Fruit fly (Drosophila melanogaster) whole organism, embryonic: ENCODE data around the gene Tom40.

Experiments
- Asciz ChIP-seq: fragments of 200-800 bp; sonication (Bioruptor generic); optimal IDR thresholded peaks from 2 replicates; lab custom pipeline; 2017; ENCODE audit warnings: missing biosample characterization, mild to moderate bottlenecking, missing genetic modification characterization, missing genetic modification reagents
- BtbVII ChIP-seq: fragments of 200-800 bp; sonication (Bioruptor generic); optimal IDR thresholded peaks from 3 replicates; lab custom pipeline; 2017; ENCODE audit warnings: missing biosample characterization, mild to moderate bottlenecking, missing genetic modification characterization
- CG11696 ChIP-seq: fragments of 200-800 bp; sonication (Bioruptor generic); IDR thresholded peaks from 2 replicates; pipeline ENCODE4 v1.3.6; 2022; ENCODE audit warnings: missing biosample characterization, missing genetic modification characterization
- CG12104 ChIP-seq: fragments of 200-800 bp; sonication (Bioruptor generic); optimal IDR thresholded peaks from 3 replicates; lab custom pipeline; 2016; ENCODE audit warnings: missing biosample characterization, missing genetic modification characterization
- CG12659 ChIP-seq: fragments of 200-800 bp; sonication (Bioruptor generic); optimal IDR thresholded peaks from 3 replicates; lab custom pipeline; 2017; ENCODE audit warnings: mild to moderate bottlenecking, missing biosample characterization, missing genetic modification reagents, missing genetic modification characterization
- CG14050 ChIP-seq: fragments of 200-800 bp; sonication (Bioruptor generic); IDR thresholded peaks from 3 replicates; pipeline ENCODE4 v1.3.6; 2022; ENCODE audit warnings: missing biosample characterization, missing genetic modification characterization
- CG17186 ChIP-seq: fragments of 200-800 bp; sonication (Bioruptor generic); optimal IDR thresholded peaks from 3 replicates; lab custom pipeline; 2017; ENCODE audit warnings: missing biosample characterization, missing genetic modification reagents, missing genetic modification characterization
- CG17612 ChIP-seq: fragments of 200-800 bp; sonication (Bioruptor generic); IDR thresholded peaks from 2 replicates; pipeline ENCODE4 v1.3.6; 2022; ENCODE audit warnings: missing biosample characterization, missing genetic modification characterization
- CG32772 ChIP-seq: fragments of 200-800 bp; sonication (Bioruptor generic); IDR thresholded peaks from 2 replicates; pipeline ENCODE4 v1.3.6; 2022; ENCODE audit warnings: missing biosample characterization, missing genetic modification characterization
- CG5245 ChIP-seq: fragments of 200-800 bp; sonication (Bioruptor generic); optimal IDR thresholded peaks from 3 replicates; lab custom pipeline; 2016; ENCODE audit warnings: missing biosample characterization, missing genetic modification characterization
- CG6254 ChIP-seq: fragments of 200-800 bp; sonication (Bioruptor generic); optimal IDR thresholded peaks from 3 replicates; lab custom pipeline; 2017; ENCODE audit warnings: mild to moderate bottlenecking, missing biosample characterization, missing genetic modification reagents, missing genetic modification characterization
- CG7963 ChIP-seq: fragments of 200-800 bp; sonication (Bioruptor generic); IDR thresholded peaks from 3 replicates; pipeline ENCODE4 v1.3.6; 2022; ENCODE audit warnings: missing biosample characterization, missing genetic modification characterization; ENCODE audit not compliant: partially characterized antibody
- CG8388 ChIP-seq: fragments of 200-800 bp; sonication (Bioruptor generic); optimal IDR thresholded peaks from 2 replicates; lab custom pipeline; 2019; ENCODE audit warnings: missing biosample characterization, mild to moderate bottlenecking, missing genetic modification characterization, moderate library complexity
- CG9609 ChIP-seq: fragments of 200-800 bp; sonication (Bioruptor generic); optimal IDR thresholded peaks from 3 replicates; lab custom pipeline; 2016; ENCODE audit warnings: missing biosample characterization, missing genetic modification characterization
- CG9876 ChIP-seq: fragments of 200-800 bp; sonication (Bioruptor generic); optimal IDR thresholded peaks from 2 replicates; lab custom pipeline; 2016; ENCODE audit warnings: missing biosample characterization, missing genetic modification characterization
- CTCF ChIP-seq: fragments of 200-800 bp; sonication (Bioruptor generic); optimal IDR thresholded peaks from 2 replicates; lab custom pipeline; 2017; ENCODE audit warnings: missing biosample characterization, mild to moderate bottlenecking, missing genetic modification characterization, moderate library complexity
- Dll ChIP-seq: fragments of 200-800 bp; sonication (Bioruptor generic); IDR thresholded peaks from 4 replicates; pipeline ENCODE4 v1.3.6; 2022; ENCODE audit warnings: missing biosample characterization, missing genetic modification characterization; ENCODE audit not compliant: partially characterized antibody
- E2f2 ChIP-seq: fragments of 200-800 bp; sonication (Bioruptor generic); IDR thresholded peaks from 2 replicates; pipeline ENCODE4 v1.3.6; 2022; ENCODE audit warnings: missing biosample characterization, missing genetic modification characterization
- Gug ChIP-seq: fragments of 200-800 bp; sonication (Bioruptor generic); IDR thresholded peaks from 4 replicates; pipeline ENCODE4 v1.3.6; 2022; ENCODE audit warnings: missing biosample characterization, missing genetic modification characterization
- H2.0 ChIP-seq: fragments of 200-800 bp; sonication (Bioruptor generic); IDR thresholded peaks from 2 replicates; pipeline ENCODE4 v1.3.6; 2022; ENCODE audit warnings: missing biosample characterization, missing genetic modification characterization
- HmgD ChIP-seq: fragments of 200-800 bp; sonication (Bioruptor generic); optimal IDR thresholded peaks from 3 replicates; lab custom pipeline; 2016; ENCODE audit warnings: missing biosample characterization, missing genetic modification characterization
- HmgZ ChIP-seq: fragments of 200-800 bp; sonication (Bioruptor generic); optimal IDR thresholded peaks from 2 replicates; lab custom pipeline; 2018; ENCODE audit warnings: missing biosample characterization, mild to moderate bottlenecking, missing genetic modification characterization
- Mad ChIP-seq: fragments of 200-800 bp; sonication (Bioruptor generic); optimal IDR thresholded peaks from 2 replicates; lab custom pipeline; 2016; ENCODE audit warnings: missing biosample characterization, missing genetic modification characterization
- Max ChIP-seq: fragments of 200-800 bp; sonication (Bioruptor generic); optimal IDR thresholded peaks from 2 replicates; lab custom pipeline; 2016; ENCODE audit warnings: missing biosample characterization, mild to moderate bottlenecking, missing genetic modification characterization
- Pdp1 ChIP-seq, 2 experiments: fragments of 200-800 bp; sonication (Bioruptor generic); optimal IDR thresholded peaks; 3 replicates each; lab custom pipeline; 2016; ENCODE audit warnings: missing biosample characterization in 2 of 2, missing genetic modification characterization in 2 of 2, mild to moderate bottlenecking in 1 of 2, moderate library complexity in 1 of 2
- Rfx ChIP-seq: fragments of 200-800 bp; sonication (Bioruptor generic); IDR thresholded peaks from 2 replicates; pipeline ENCODE4 v1.3.6; 2022; ENCODE audit warnings: missing biosample characterization, missing genetic modification characterization
- Trl ChIP-seq, 3 experiments: fragments of >200 bp in 2 of 3; fragments of 200-800 bp in 1 of 3; sonication (Bioruptor generic) in 1 of 3; optimal IDR thresholded peaks; 2 replicates in 1 of 3; 3 replicates in 2 of 3; lab custom pipeline; 2016 to 2017; ENCODE audit warnings: missing biosample characterization in 1 of 3, missing genetic modification characterization in 1 of 3
- YL-1 ChIP-seq: fragments of 200-800 bp; sonication (Bioruptor generic); optimal IDR thresholded peaks from 3 replicates; lab custom pipeline; 2017; ENCODE audit warnings: missing biosample characterization, mild to moderate bottlenecking, missing genetic modification characterization
- abd-A ChIP-seq: fragments of 200-800 bp; sonication (Bioruptor generic); optimal IDR thresholded peaks from 3 replicates; lab custom pipeline; 2019; ENCODE audit warnings: missing biosample characterization, mild to moderate bottlenecking, missing genetic modification characterization, moderate library complexity
- ac ChIP-seq: fragments of 200-800 bp; sonication (Bioruptor generic); optimal IDR thresholded peaks from 3 replicates; lab custom pipeline; 2017; ENCODE audit warnings: missing biosample characterization, mild to moderate bottlenecking, missing genetic modification characterization
- amos ChIP-seq: fragments of 200-800 bp; sonication (Bioruptor generic); IDR thresholded peaks from 2 replicates; pipeline ENCODE4 v1.3.6; 2022; ENCODE audit warnings: missing biosample characterization, missing genetic modification characterization; ENCODE audit not compliant: partially characterized antibody
- ap ChIP-seq: fragments of 200-800 bp; sonication (Bioruptor generic); IDR thresholded peaks from 2 replicates; pipeline ENCODE4 v1.3.6; 2022; ENCODE audit warnings: missing biosample characterization, missing genetic modification characterization
- ato ChIP-seq: fragments of 200-800 bp; sonication (Bioruptor generic); IDR thresholded peaks from 2 replicates; pipeline ENCODE4 v1.3.6; 2022; ENCODE audit warnings: missing biosample characterization, missing genetic modification characterization; ENCODE audit not compliant: partially characterized antibody
- bab2 ChIP-seq: fragments of 200-800 bp; sonication (Bioruptor generic); optimal IDR thresholded peaks from 2 replicates; lab custom pipeline; 2016; ENCODE audit warnings: missing biosample characterization, missing genetic modification characterization
- bowl ChIP-seq: fragments of 200-800 bp; sonication (Bioruptor generic); IDR thresholded peaks from 2 replicates; pipeline ENCODE4 v1.3.6; 2022; ENCODE audit warnings: missing biosample characterization, missing genetic modification characterization
- cas ChIP-seq: fragments of 200-800 bp; sonication (Bioruptor generic); IDR thresholded peaks from 2 replicates; pipeline ENCODE4 v1.3.6; 2022; ENCODE audit warnings: missing biosample characterization, missing genetic modification characterization
- cwo ChIP-seq: fragments of 200-800 bp; sonication (Bioruptor generic); optimal IDR thresholded peaks from 3 replicates; lab custom pipeline; 2017; ENCODE audit warnings: missing biosample characterization, missing genetic modification characterization, mild to moderate bottlenecking, moderate library complexity, missing genetic modification reagents
- dati ChIP-seq: fragments of 200-800 bp; sonication (Bioruptor generic); IDR thresholded peaks from 2 replicates; pipeline ENCODE4 v1.3.6; 2022; ENCODE audit warnings: missing biosample characterization, missing genetic modification characterization
- eve ChIP-seq, 2 experiments: fragments of >200 bp; optimal IDR thresholded peaks; 2 replicates each; lab custom pipeline; 2017; ENCODE audit warnings: missing biosample characterization in 2 of 2, missing genetic modification characterization in 2 of 2
- fd102C ChIP-seq: fragments of 200-800 bp; sonication (Bioruptor generic); optimal IDR thresholded peaks from 2 replicates; lab custom pipeline; 2018; ENCODE audit warnings: missing biosample characterization, mild to moderate bottlenecking, missing genetic modification characterization, moderate library complexity
- fu2 ChIP-seq: fragments of 200-800 bp; sonication (Bioruptor generic); optimal IDR thresholded peaks from 2 replicates; lab custom pipeline; 2016; ENCODE audit warnings: missing biosample characterization, missing genetic modification characterization
- gcm2 ChIP-seq: fragments of 200-800 bp; sonication (Bioruptor generic); optimal IDR thresholded peaks from 2 replicates; lab custom pipeline; 2016; ENCODE audit warnings: missing biosample characterization, missing genetic modification characterization
- hbn ChIP-seq: fragments of 200-800 bp; sonication (Bioruptor generic); IDR thresholded peaks from 2 replicates; pipeline ENCODE4 v1.3.6; 2022; ENCODE audit warnings: missing biosample characterization, missing genetic modification characterization; ENCODE audit not compliant: partially characterized antibody
- onecut ChIP-seq: fragments of 200-800 bp; sonication (Bioruptor generic); IDR thresholded peaks from 2 replicates; pipeline ENCODE4 v1.3.6; 2022; ENCODE audit warnings: missing biosample characterization, missing genetic modification characterization
- p53 ChIP-seq: fragments of 200-800 bp; sonication (Bioruptor generic); optimal IDR thresholded peaks from 2 replicates; lab custom pipeline; 2016; ENCODE audit warnings: missing biosample characterization, missing genetic modification characterization
- pfk ChIP-seq: fragments of 200-800 bp; sonication (Bioruptor generic); optimal IDR thresholded peaks from 2 replicates; lab custom pipeline; 2018; ENCODE audit warnings: missing biosample characterization, mild to moderate bottlenecking, missing genetic modification characterization, moderate library complexity
- pros ChIP-seq: fragments of 200-800 bp; sonication (Bioruptor generic); optimal IDR thresholded peaks from 3 replicates; lab custom pipeline; 2019; ENCODE audit warnings: missing biosample characterization, mild to moderate bottlenecking, missing genetic modification characterization, moderate library complexity
- rib ChIP-seq: fragments of 200-800 bp; sonication (Bioruptor generic); IDR thresholded peaks from 2 replicates; pipeline ENCODE4 v1.3.6; 2022; ENCODE audit warnings: missing biosample characterization, missing genetic modification characterization
- schlank ChIP-seq: fragments of 200-800 bp; sonication (Bioruptor generic); optimal IDR thresholded peaks from 2 replicates; lab custom pipeline; 2018; ENCODE audit warnings: missing biosample characterization, mild to moderate bottlenecking, missing genetic modification characterization
- seq ChIP-seq: fragments of 200-800 bp; sonication (Bioruptor generic); IDR thresholded peaks from 2 replicates; pipeline ENCODE4 v1.3.6; 2022; ENCODE audit warnings: missing biosample characterization, missing genetic modification characterization
- sug ChIP-seq: fragments of 200-800 bp; optimal IDR thresholded peaks from 2 replicates; lab custom pipeline; 2019; ENCODE audit warnings: missing biosample characterization, mild to moderate bottlenecking, missing genetic modification characterization, moderate library complexity
- yki ChIP-seq: fragments of >200 bp; optimal IDR thresholded peaks from 3 replicates; lab custom pipeline; 2018

The Tom40 gene

DNA sequence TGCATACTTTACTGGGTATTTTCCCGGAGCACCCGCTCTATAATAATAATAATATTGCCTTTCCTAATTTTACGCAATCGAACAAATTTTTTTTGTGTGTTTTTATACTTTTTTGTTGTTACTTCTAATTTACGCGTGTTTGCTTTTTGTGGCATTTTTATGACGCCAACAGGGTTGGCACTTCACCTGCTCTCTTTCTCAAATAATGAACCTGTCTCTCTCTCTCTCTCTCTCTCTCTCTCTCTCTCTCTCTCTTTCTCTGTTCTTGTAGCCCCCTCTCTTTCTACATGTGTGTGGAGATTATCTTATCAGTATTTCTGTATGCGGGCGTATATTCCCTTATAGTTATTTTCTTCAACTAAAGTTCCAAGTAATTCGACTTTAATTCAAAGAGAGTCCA is 46.0 kb upstream of the Tom40 start (continued):
- TF ChIP-seq amos (GFP tag; lab: Robert Waterston, UW) (no peak), fd102C (GFP tag; lab: Kevin White, UChicago) (no peak), rib (GFP tag; lab: Robert Waterston, UW) (no peak), CG6254 (GFP tag; lab: Kevin White, UChicago) (peak; percentile 42), pfk (GFP tag; lab: Kevin White, UChicago) (peak; percentile 55), BtbVII (GFP tag; lab: Kevin White, UChicago) (peak; percentile 84), dati (no peak), H2.0 (no peak), abd-A (tag; lab: Kevin White, UChicago) (no peak), bowl (0 out of 2 replicates have a peak, but pooled peaks have one; percentile 34), onecut (GFP tag; lab: Robert Waterston, UW) (peak; percentile 64; the same call in 1 of the 2 replicates), sug (tag; lab: Kevin White, UChicago) (peak; percentile 17), bab2 (GFP tag; lab: Kevin White, UChicago) (peak; percentile 47), CG12659 (peak; percentile 60), yki (lab: Kevin White, UChicago) (peak; percentile 10), CG12104 (peak; percentile 51), Trl (optimal IDR thresholded peaks at IDR 0.05; lab: Kevin White, UChicago) (peak; percentile 75 to 97), Trl (GFP tag; optimal IDR thresholded peaks at IDR 0.05; lab: Kevin White, UChicago) (peak; percentile 32), pros (peak; percentile 9), Pdp1 (GFP tag; optimal IDR thresholded peaks at IDR 0.05; lab: Kevin White, UChicago) (peak in 1 of 2 experiments; percentile 81), CG32772 (no peak), Rfx (GFP tag; lab: Robert Waterston, UW) (peak; percentile 55; the same call in 1 of the 2 replicates), hbn (GFP tag; lab: Robert Waterston, UW) (no peak), p53 (GFP tag; lab: Kevin White, UChicago) (no peak), HmgD (GFP tag; lab: Kevin White, UChicago) (no peak), CG5245 (GFP tag; lab: Kevin White, UChicago) (no peak), CTCF (peak; percentile 39), ac (GFP tag; lab: Kevin White, UChicago) (no peak), Mad (no peak), CG9609 (GFP tag; lab: Kevin White, UChicago) (no peak), eve (GFP tag; optimal IDR thresholded peaks at IDR 0.05; lab: Kevin White, UChicago) (no peak), CG8388 (GFP tag; lab: Kevin White, UChicago) (peak; percentile 22), Dll (GFP tag; lab: Robert Waterston, UW) (no peak), cas (GFP tag; lab: Robert Waterston, UW) (no peak), HmgZ (peak; percentile 31), gcm2 (GFP tag; lab: Kevin White, UChicago) (no peak), schlank (tag; lab: Kevin White, UChicago) (peak; percentile 51), CG11696 (no peak), Asciz (GFP tag; lab: Kevin White, UChicago) (peak; percentile 76), Max (GFP tag; lab: Kevin White, UChicago) (peak; percentile 17), cwo (no peak), CG7963 (GFP tag; lab: Robert Waterston, UW) (no peak), CG17612 (GFP tag; lab: Robert Waterston, UW) (no peak), ato (GFP tag; lab: Robert Waterston, UW) (no peak), CG17186 (GFP tag; lab: Kevin White, UChicago) (no peak), seq (GFP tag; lab: Robert Waterston, UW) (no peak; the same call in 1 of the 2 replicates), E2f2 (no peak), CG9876 (GFP tag; lab: Kevin White, UChicago) (no peak), CG14050 (GFP tag; lab: Robert Waterston, UW) (peak; percentile 37; the same call in 1 of the 3 replicates), ap (no peak), YL-1 (peak; percentile 46), fu2 (GFP tag; lab: Kevin White, UChicago) (no peak), Gug (GFP tag; lab: Robert Waterston, UW) (no peak)
